Worm (Caenorhabditis elegans) whole organism, late embryonic: ENCODE measurements around the gene pkn-1.

Experiments
- F13H6.1 ChIP-seq: sonication (generic microtip); optimal IDR thresholded peaks from 2 replicates; lab custom pipeline; 2016; ENCODE audit warnings: missing genetic modification characterization, missing compliant biosample characterization
- fkh-10 ChIP-seq: fragments of 150-350 bp; optimal IDR thresholded peaks from 2 replicates; lab custom pipeline; 2014; ENCODE audit warnings: missing biosample characterization, missing genetic modification reagents, missing genetic modification characterization
- madf-2 ChIP-seq: sonication (generic microtip); optimal IDR thresholded peaks from 2 replicates; lab custom pipeline; 2017; ENCODE audit warnings: missing genetic modification characterization, missing compliant biosample characterization

DNA sequence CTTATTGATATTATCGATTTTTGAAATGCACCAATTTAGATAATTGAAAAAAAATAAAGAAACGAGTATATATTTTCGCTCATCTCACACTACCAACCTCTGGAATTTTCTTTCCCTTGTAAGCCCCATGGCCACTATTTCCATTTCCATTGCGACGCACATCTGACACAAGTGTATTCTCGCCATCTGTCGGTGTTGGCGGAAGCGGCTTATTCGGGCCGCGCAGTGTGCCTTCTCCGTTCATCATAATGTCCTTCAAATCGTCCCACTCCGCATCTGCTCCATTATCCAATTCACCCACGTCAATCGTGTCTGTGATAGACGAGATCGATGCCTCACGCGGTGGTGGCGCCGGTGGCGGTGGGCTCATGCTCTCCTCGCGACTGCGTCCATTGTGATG is 27.7 kb downstream of the pkn-1 start:
- TF ChIP-seq F13H6.1 (tag; lab: Kevin White, UChicago) (no peak), madf-2 (tag; lab: Kevin White, UChicago) (no peak), fkh-10 (GFP tag; lab: Kevin White, UChicago) (no peak)
